Worm (Caenorhabditis elegans) whole organism, L4/young adult: Measurements from ENCODE around the gene F37C12.14.
A peak's percentile ranks its signal among the peaks of the same experiment; 100 is the strongest.

ENCODE experiments used
- W03F9.2 ChIP-seq: fragments of 150-350 bp; optimal IDR thresholded peaks from 2 replicates; lab custom pipeline; 2014; ENCODE audit warnings: missing biosample characterization, missing genetic modification characterization
- dao-5 ChIP-seq: sonication (generic microtip); optimal IDR thresholded peaks from 2 replicates; lab custom pipeline; 2016; ENCODE audit warnings: missing genotype, missing genetic modification characterization, moderate library complexity, missing compliant biosample characterization
- him-1 ChIP-seq: sonication (generic microtip); optimal IDR thresholded peaks from 2 replicates; lab custom pipeline; 2016; ENCODE audit warnings: missing genotype, missing genetic modification reagents, missing genetic modification characterization, missing compliant biosample characterization

The F37C12.14 gene

ce11 chrIII:7181822-7182221 lies 3.6 kb downstream of the F37C12.14 start, which contains the start of gene epg-4:
epg-4 (plus strand) TSS chrIII:7182167.
- TF ChIP-seq him-1 (tag; lab: Kevin White, UChicago), result no peak
- TF ChIP-seq dao-5 (tag; lab: Kevin White, UChicago), result no peak
- no peak for TF ChIP-seq W03F9.2

DNA sequence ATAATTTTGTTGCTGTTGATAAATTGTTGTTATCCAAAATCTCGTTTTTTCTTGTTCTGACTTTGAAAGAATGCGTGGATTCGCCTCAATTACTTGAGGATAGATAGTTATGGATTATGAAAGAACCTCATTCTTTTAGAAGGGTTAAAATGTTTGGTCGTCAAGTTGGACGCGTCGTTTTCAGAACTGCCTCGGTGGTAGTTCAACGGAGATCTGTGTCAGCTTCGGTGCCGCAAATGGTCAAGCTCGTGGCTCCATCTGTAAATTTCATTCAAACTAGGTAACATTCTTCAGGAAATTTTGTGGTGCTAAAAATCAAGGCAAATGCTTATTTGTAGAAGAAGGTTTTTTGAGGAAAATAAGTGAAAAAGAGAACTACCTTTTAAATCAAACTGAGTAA lies 4.8 kb downstream of the F37C12.14 start, which contains the start of gene ndab-2:
TSS of gene ndab-2 (plus strand) at position 140 of the 400 bp plus-strand sequence.
- TF ChIP-seq him-1 (tag; lab: Kevin White, UChicago), result no peak
- no peak for TF ChIP-seq dao-5 (tag; lab: Kevin White, UChicago)
- no peak for TF ChIP-seq W03F9.2

ce11 chrIII:7179538-7180301 lies 5.7 kb downstream of the F37C12.14 start, which contains the start of the genes rps-14 and rpl-36:
rps-14 (minus strand) TSS chrIII:7179588.
rpl-36 (plus strand) TSS chrIII:7180251.
- peak; percentile 72 for TF ChIP-seq W03F9.2
- TF ChIP-seq dao-5 (tag; lab: Kevin White, UChicago), result no peak
- TF ChIP-seq him-1 (tag; lab: Kevin White, UChicago), result peak; percentile 26

- TF ChIP-seq W03F9.2 (no peak), him-1 (tag; lab: Kevin White, UChicago) (no peak), dao-5 (tag; lab: Kevin White, UChicago) (no peak)
Measured at ce11 chrIII:7178497-7178896, 6.9 kb downstream of the F37C12.14 start.

DNA sequence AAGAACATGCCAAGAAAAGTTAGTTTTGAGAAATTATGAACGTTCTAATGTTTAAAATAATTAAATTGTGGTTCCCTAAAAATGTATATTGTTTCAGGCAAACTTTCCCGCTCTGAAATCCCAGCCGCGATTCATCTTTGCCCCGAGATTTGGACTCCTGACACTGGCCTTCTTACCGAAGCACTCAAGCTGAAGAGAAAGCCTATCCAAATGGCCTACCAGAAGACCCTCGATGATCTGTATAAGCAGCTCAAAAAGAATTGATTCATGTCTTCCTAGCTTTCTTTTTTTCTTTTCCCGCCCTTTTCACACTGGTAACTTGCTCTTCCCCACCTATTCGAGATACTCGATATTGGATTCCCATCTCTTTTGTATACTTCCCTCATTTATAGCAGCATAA lies 15.3 kb downstream of the F37C12.14 start:
- no peak for TF ChIP-seq dao-5 (tag; lab: Kevin White, UChicago)
- TF ChIP-seq W03F9.2, result no peak
- no peak for TF ChIP-seq him-1 (tag; lab: Kevin White, UChicago)

- TF ChIP-seq W03F9.2, result no peak
- TF ChIP-seq dao-5 (tag; lab: Kevin White, UChicago), result no peak
- TF ChIP-seq him-1 (tag; lab: Kevin White, UChicago), result no peak
Measured at ce11 chrIII:7167568-7167937, 17.8 kb downstream of the F37C12.14 start, which contains the start of gene acs-4. acs-4 (plus strand) TSS chrIII:7167838.

DNA sequence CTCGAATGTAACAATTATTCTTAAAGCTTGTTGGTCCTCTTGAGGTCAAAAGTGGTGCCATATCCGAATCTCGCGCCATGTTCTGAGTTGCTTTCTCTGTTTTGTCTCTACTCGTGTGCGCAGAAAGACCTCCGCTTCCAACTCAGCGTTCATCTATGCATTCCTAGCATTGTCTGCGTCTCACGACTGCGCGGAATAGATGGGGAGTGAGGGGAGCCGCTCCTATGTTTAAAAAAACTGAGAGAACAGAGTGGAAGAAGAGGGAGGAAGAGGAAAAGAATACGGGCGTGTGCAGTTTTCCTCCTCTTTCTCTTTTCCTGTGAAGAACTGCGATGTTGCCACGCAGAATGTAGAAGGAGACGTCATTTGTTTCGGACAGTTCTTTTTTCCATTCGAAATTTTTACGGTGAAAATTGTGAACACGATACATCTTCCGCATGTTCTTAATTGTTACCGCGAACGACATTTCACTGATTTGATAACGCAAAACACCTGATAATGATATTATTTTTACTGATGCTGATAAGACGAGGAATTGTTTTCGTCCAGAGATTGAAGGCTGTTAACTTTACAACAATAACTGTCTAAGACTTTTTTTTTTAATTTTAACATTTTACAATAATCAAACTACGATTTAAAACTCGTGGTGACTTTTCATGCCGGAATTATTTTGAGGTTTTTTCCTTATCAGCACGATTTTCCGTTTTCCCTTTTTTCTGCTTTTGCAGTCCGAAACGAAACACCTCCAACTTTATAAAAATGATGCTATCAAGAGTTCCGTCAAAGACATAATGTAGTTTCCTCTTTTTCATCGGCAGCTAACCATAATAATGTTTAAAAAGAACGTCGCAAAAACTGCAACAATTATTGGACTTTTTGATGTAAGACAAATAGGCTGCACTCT lies 18.5 kb downstream of the F37C12.14 start:
- TF ChIP-seq him-1 (tag; lab: Kevin White, UChicago), result peak; percentile 59
- TF ChIP-seq dao-5 (tag; lab: Kevin White, UChicago), result no peak

DNA sequence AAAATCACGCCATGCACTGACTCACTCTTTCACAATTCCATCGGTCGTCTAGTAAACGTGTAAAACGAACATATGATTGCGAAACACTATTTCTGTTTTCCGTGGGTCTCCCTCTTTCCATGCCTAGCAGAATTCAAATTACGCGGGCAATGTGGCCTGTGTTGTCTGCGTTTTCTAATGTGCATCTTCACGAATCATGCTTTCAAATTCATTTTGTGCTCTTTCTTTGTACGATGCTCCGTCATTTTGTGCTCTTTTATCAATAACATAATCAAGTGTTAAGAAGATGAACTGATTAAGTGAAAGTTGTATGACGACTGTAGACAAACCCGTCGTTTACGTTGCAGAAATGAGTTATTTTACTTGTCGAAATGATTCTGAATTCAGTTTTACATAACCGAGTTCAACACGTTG lies 19.6 kb downstream of the F37C12.14 start:
- TF ChIP-seq W03F9.2 (no peak), him-1 (tag; lab: Kevin White, UChicago) (no peak), dao-5 (tag; lab: Kevin White, UChicago) (no peak)

- no peak for TF ChIP-seq him-1 (tag; lab: Kevin White, UChicago)
- TF ChIP-seq dao-5 (tag; lab: Kevin White, UChicago), result no peak
- no peak for TF ChIP-seq W03F9.2
Measured at ce11 chrIII:7165276-7165675, 20.1 kb downstream of the F37C12.14 start.

DNA sequence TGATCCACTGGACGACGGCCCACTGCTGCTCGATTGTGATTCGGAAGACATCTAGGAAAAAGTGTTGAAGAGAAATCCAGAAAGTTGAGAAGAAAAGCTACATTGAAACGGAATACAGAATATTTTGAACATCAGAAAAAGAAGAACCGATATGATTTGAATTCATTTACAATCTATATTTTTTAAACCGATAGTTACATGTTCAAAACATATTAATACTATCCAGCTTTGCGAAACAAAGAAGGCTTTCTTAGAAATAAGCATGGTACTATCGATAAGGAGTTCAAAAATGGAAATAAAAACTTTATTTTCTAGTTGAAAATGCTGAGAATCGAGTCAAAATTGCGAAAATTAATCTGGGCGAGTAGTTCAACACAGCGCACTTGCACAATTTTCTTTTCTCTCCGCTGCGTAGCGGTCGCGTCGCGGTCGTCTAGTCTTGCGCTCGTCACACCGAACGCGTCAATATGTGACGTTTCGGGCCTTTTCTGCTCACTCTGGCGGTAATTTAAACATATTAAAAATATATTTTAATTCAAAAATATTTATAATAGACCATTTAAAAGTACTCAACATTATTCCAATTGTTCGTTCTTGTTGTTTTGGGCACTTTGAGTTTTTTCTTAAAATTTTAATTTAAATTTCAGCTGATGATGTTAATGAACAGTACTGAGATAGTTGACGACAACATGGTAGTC lies 23.2 kb downstream of the F37C12.14 start, which contains the start of the genes syf-2 and K04G7.1:
TSS of gene syf-2 (minus strand) at position 51 of the 698 bp plus-strand sequence.
TSS of gene K04G7.1 (plus strand) at position 648 of the 698 bp plus-strand sequence.
- TF ChIP-seq dao-5 (tag; lab: Kevin White, UChicago) (no peak), W03F9.2 (peak; percentile 95), him-1 (tag; lab: Kevin White, UChicago) (peak; percentile 75)

ce11 chrIII:7161055-7161454 lies 24.3 kb downstream of the F37C12.14 start, which contains the start of gene rnp-7:
rnp-7 (minus strand) TSS chrIII:7161155.
- TF ChIP-seq him-1 (tag; lab: Kevin White, UChicago) (no peak), dao-5 (tag; lab: Kevin White, UChicago) (no peak), W03F9.2 (no peak)

- TF ChIP-seq dao-5 (tag; lab: Kevin White, UChicago) (no peak), W03F9.2 (no peak), him-1 (tag; lab: Kevin White, UChicago) (no peak)
Measured at ce11 chrIII:7159246-7159645, 26.1 kb downstream of the F37C12.14 start.

ce11 chrIII:7158709-7159108 lies 26.7 kb downstream of the F37C12.14 start, which contains the start of gene nuo-4:
nuo-4 (minus strand) TSS chrIII:7158809.
- no peak for TF ChIP-seq him-1 (tag; lab: Kevin White, UChicago)
- TF ChIP-seq W03F9.2, result no peak
- TF ChIP-seq dao-5 (tag; lab: Kevin White, UChicago), result no peak
